Worm (Caenorhabditis elegans): Measurements from ENCODE around the gene M199.136.

DNA sequence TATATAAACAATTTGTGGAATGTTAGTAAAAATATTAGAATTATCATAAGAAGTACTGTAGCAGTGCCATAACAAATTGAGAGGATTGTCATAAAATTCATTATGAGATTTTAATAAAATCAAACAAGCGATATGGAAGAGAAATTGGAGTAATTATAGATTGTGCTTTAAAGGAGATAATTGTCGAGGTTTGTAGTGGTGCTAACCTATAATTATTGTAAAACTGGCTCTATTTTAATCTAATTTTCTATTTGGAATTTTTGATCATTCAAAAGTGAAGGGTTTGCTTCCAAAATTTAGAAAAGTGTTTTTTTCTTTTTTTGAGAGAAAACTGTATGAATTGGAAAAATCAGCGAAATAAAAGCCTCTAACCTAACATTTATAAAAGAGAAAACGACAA lies 22.3 kb downstream of the M199.136 start, which contains the start of gene srg-51:
- TF ChIP-seq rnt-1 (tag; optimal IDR thresholded peaks at IDR 0.05) (no peak), tbx-2 (tag; optimal IDR thresholded peaks at IDR 0.05) (no peak), ceh-14 (tag; optimal IDR thresholded peaks at IDR 0.05) (no peak), ceh-24 (tag; optimal IDR thresholded peaks at IDR 0.05) (no peak), pag-3 (tag; optimal IDR thresholded peaks at IDR 0.05; ENCODE audit: borderline replicate concordance) (no peak), ets-4 (tag; optimal IDR thresholded peaks at IDR 0.05) (no peak), dve-1 (tag; optimal IDR thresholded peaks at IDR 0.05) (no peak), ceh-31 (tag; optimal IDR thresholded peaks at IDR 0.05) (no peak), F13H6.1 (tag; optimal IDR thresholded peaks at IDR 0.05) (no peak), ceh-48 (tag; optimal IDR thresholded peaks at IDR 0.05) (no peak), fkh-10 (GFP tag; optimal IDR thresholded peaks at IDR 0.05) (no peak), sox-4 (tag; optimal IDR thresholded peaks at IDR 0.05) (no peak)
